Worm (Caenorhabditis elegans) whole organism, L2 larva: ENCODE measurements around the gene Y32H12A.7.

Experiments used
- C34F6.9 ChIP-seq: fragments of 150-350 bp; optimal IDR thresholded peaks from 2 replicates; lab custom pipeline; 2014; ENCODE audit warnings: missing biosample characterization, missing genetic modification characterization
- ZK546.5 ChIP-seq: sonication (generic microtip); optimal IDR thresholded peaks from 2 replicates; lab custom pipeline; 2017; ENCODE audit warnings: missing biosample characterization, missing genetic modification characterization
- alr-1 ChIP-seq: fragments of 150-350 bp; optimal IDR thresholded peaks from 2 replicates; lab custom pipeline; 2014; ENCODE audit warnings: missing biosample characterization, missing genetic modification characterization
- ama-1 ChIP-seq: fragments of 150-350 bp; optimal IDR thresholded peaks from 2 replicates; lab custom pipeline; 2018; ENCODE audit warnings: inconsistent platforms
- blmp-1 ChIP-seq: sonication (generic microtip); optimal IDR thresholded peaks from 2 replicates; lab custom pipeline; 2017; ENCODE audit warnings: missing genetic modification characterization, mild to moderate bottlenecking, missing compliant biosample characterization, antibody characterized with exemption, moderate library complexity; ENCODE audit not compliant: insufficient read depth
- ceh-16 ChIP-seq: fragments of 150-350 bp; optimal IDR thresholded peaks from 2 replicates; lab custom pipeline; 2014; ENCODE audit warnings: missing biosample characterization, missing genetic modification characterization
- ceh-82 ChIP-seq: fragments of 150-350 bp; optimal IDR thresholded peaks from 2 replicates; lab custom pipeline; 2014; ENCODE audit warnings: missing biosample characterization, missing genetic modification characterization
- crh-2 ChIP-seq: sonication (generic microtip); optimal IDR thresholded peaks from 2 replicates; lab custom pipeline; 2017; ENCODE audit warnings: missing biosample characterization, missing genetic modification characterization
- egl-27 ChIP-seq: sonication (generic microtip); optimal IDR thresholded peaks from 3 replicates; lab custom pipeline; 2017; ENCODE audit warnings: missing biosample characterization, missing genetic modification reagents, missing genetic modification characterization
- elt-1 ChIP-seq: fragments of 150-350 bp; optimal IDR thresholded peaks from 2 replicates; lab custom pipeline; 2014; ENCODE audit warnings: missing biosample characterization, missing genetic modification characterization
- elt-3 ChIP-seq: sonication (generic microtip); optimal IDR thresholded peaks from 2 replicates; lab custom pipeline; 2017; ENCODE audit warnings: missing biosample characterization, missing genetic modification characterization
- fos-1 ChIP-seq: fragments of 150-350 bp; optimal IDR thresholded peaks from 2 replicates; lab custom pipeline; 2014; ENCODE audit warnings: missing biosample characterization, missing genetic modification characterization
- lsy-2 ChIP-seq, 2 experiments: fragments of 150-350 bp in 1 of 2; sonication (generic microtip) in 1 of 2; optimal IDR thresholded peaks; 2 replicates each; lab custom pipeline; 2014 to 2017; ENCODE audit warnings: missing biosample characterization in 2 of 2, missing genetic modification characterization in 2 of 2
- mab-5 ChIP-seq: fragments of 150-350 bp; optimal IDR thresholded peaks from 2 replicates; lab custom pipeline; 2014; ENCODE audit warnings: missing biosample characterization, missing genetic modification characterization
- mbf-1 ChIP-seq: sonication (generic microtip); optimal IDR thresholded peaks from 2 replicates; lab custom pipeline; 2017; ENCODE audit warnings: missing biosample characterization, missing genetic modification characterization
- mdl-1 ChIP-seq, 2 experiments: fragments of 150-350 bp in 1 of 2; sonication (generic microtip) in 1 of 2; optimal IDR thresholded peaks; 2 replicates each; lab custom pipeline; 2017; ENCODE audit warnings: missing biosample characterization in 2 of 2, missing genetic modification characterization in 2 of 2
- nhr-10 ChIP-seq: sonication (generic microtip); optimal IDR thresholded peaks from 2 replicates; lab custom pipeline; 2017; ENCODE audit warnings: missing biosample characterization, missing genetic modification characterization
- nhr-11 ChIP-seq: fragments of 150-350 bp; optimal IDR thresholded peaks from 2 replicates; lab custom pipeline; 2014; ENCODE audit warnings: missing biosample characterization, missing genetic modification characterization
- nhr-12 ChIP-seq: fragments of 150-350 bp; optimal IDR thresholded peaks from 2 replicates; lab custom pipeline; 2014; ENCODE audit warnings: missing biosample characterization, missing genetic modification characterization
- nhr-129 ChIP-seq: fragments of 150-350 bp; optimal IDR thresholded peaks from 2 replicates; lab custom pipeline; 2014; ENCODE audit warnings: missing biosample characterization, missing genetic modification characterization
- nhr-21 ChIP-seq: fragments of 150-350 bp; optimal IDR thresholded peaks from 2 replicates; lab custom pipeline; 2014; ENCODE audit warnings: missing biosample characterization, missing genetic modification characterization
- nhr-23 ChIP-seq: fragments of 150-350 bp; optimal IDR thresholded peaks from 2 replicates; lab custom pipeline; 2014; ENCODE audit warnings: missing biosample characterization, missing genetic modification reagents, missing genetic modification characterization
- nhr-25 ChIP-seq: fragments of 150-350 bp; sonication (generic microtip); optimal IDR thresholded peaks from 3 replicates; lab custom pipeline; 2014; ENCODE audit warnings: missing biosample characterization, missing genetic modification characterization
- nhr-77 ChIP-seq: fragments of 150-350 bp; optimal IDR thresholded peaks from 2 replicates; lab custom pipeline; 2014; ENCODE audit warnings: missing biosample characterization, missing genetic modification characterization
- peb-1 ChIP-seq: fragments of 150-350 bp; optimal IDR thresholded peaks from 2 replicates; lab custom pipeline; 2014; ENCODE audit warnings: missing biosample characterization, missing genetic modification characterization
- sem-4 ChIP-seq: fragments of 150-350 bp; optimal IDR thresholded peaks from 2 replicates; lab custom pipeline; 2014; ENCODE audit warnings: missing biosample characterization, missing genetic modification reagents, missing genetic modification characterization
- sma-9 ChIP-seq, 2 experiments: fragments of 150-350 bp in 1 of 2; sonication (generic microtip) in 1 of 2; optimal IDR thresholded peaks; 2 replicates each; lab custom pipeline; 2014 to 2016; ENCODE audit warnings: missing genetic modification characterization in 2 of 2, mild to moderate bottlenecking in 1 of 2, missing biosample characterization in 1 of 2, missing compliant biosample characterization in 1 of 2, missing genetic modification reagents in 1 of 2, moderate library complexity in 1 of 2
- unc-62 ChIP-seq: fragments of 150-350 bp; optimal IDR thresholded peaks from 2 replicates; lab custom pipeline; 2014; ENCODE audit warnings: missing biosample characterization, missing genetic modification reagents, missing genetic modification characterization
- ztf-11 ChIP-seq: sonication (generic microtip); optimal IDR thresholded peaks from 2 replicates; lab custom pipeline; 2017; ENCODE audit warnings: missing biosample characterization, missing genetic modification characterization
- ztf-4 ChIP-seq: fragments of 150-350 bp; optimal IDR thresholded peaks from 2 replicates; lab custom pipeline; 2014; ENCODE audit warnings: missing biosample characterization, missing genetic modification characterization

Y32H12A.7 gene

ce11 chrIII:5420276-5420675, 35.1 kb upstream of the Y32H12A.7 start:
- TF ChIP-seq fos-1 (tag; lab: Kevin White, UChicago) (peak; percentile 26), nhr-77 (no peak)

ce11 chrIII:5419527-5419926, 34.3 kb upstream of the Y32H12A.7 start:
- TF ChIP-seq mbf-1 (tag; lab: Kevin White, UChicago), result no peak
- peak; percentile 63 for TF ChIP-seq blmp-1 (tag; lab: Kevin White, UChicago)

DNA sequence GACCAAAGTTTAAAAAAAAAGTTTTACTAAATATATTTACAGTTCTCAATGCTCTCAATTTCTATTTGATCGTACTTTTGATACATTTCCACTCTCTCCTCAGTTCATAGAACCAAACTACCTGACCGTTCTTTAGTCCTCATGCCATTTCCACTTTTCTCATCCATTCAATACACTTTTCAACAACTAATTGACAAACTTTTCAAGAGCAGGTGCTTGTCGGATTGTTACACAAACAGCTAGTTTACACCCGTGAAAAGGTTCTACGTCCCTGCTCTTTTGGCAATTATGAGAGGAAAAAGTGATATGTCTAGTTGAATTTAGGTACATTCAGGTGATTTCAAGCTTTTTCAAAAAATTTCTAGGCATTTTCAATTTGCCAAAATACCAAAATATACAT, 32.7 kb upstream of the Y32H12A.7 start:
- TF ChIP-seq ceh-82 (tag; lab: Kevin White, UChicago), result no peak
- TF ChIP-seq nhr-129 (tag; lab: Kevin White, UChicago), result peak; percentile 23
- peak in 1 of 2 experiments; percentile 25 for TF ChIP-seq lsy-2 (tag; optimal IDR thresholded peaks at IDR 0.05; lab: Kevin White, UChicago)
- peak; percentile 35 for TF ChIP-seq sma-9 (GFP tag; optimal IDR thresholded peaks at IDR 0.05; lab: Kevin White, UChicago)
- no peak for TF ChIP-seq sma-9 (tag; optimal IDR thresholded peaks at IDR 0.05; lab: Kevin White, UChicago)

DNA sequence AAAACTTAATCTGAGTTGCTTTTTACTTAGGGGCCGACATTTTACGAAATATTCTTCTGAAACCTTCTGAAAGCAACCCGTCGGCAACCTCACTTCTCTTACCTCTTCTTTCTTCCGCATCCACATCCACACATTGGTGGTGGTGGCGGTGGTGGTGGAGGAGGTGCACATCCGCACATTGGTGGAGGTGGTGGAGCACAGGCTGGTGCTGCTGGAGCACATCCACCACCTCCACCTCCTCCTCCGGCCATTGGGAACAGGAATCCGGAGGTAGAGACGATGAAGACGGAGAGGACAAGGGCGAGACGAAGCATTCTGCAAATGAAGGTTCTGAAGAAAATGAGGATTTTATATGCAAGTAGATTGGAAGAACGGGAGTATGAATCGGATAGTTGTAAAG, 28.5 kb upstream of the Y32H12A.7 start, which contains the start of gene grl-22:
Gene grl-22, minus strand, starts transcription at position 332 of the 400 bp plus-strand sequence.
- TF ChIP-seq alr-1 (tag; lab: Kevin White, UChicago), result no peak
- TF ChIP-seq elt-3 (tag; lab: Kevin White, UChicago), result no peak
- no peak for TF ChIP-seq sem-4
- TF ChIP-seq nhr-23 (tag; lab: Kevin White, UChicago), result no peak
- TF ChIP-seq fos-1 (tag; lab: Kevin White, UChicago), result no peak
- TF ChIP-seq egl-27 (tag; lab: Kevin White, UChicago), result no peak
- TF ChIP-seq C34F6.9 (tag; lab: Kevin White, UChicago), result no peak
- no peak for TF ChIP-seq elt-1 (tag; lab: Kevin White, UChicago)
- TF ChIP-seq nhr-11 (tag; lab: Kevin White, UChicago), result no peak
- TF ChIP-seq peb-1 (tag; lab: Kevin White, UChicago), result no peak
- no peak for TF ChIP-seq ztf-11
- no peak for TF ChIP-seq mdl-1 (tag; optimal IDR thresholded peaks at IDR 0.05; lab: Kevin White, UChicago)
- TF ChIP-seq nhr-12 (tag; lab: Kevin White, UChicago), result no peak
- TF ChIP-seq nhr-25 (tag; lab: Kevin White, UChicago), result no peak
- TF ChIP-seq crh-2 (tag; lab: Kevin White, UChicago), result no peak
- no peak for TF ChIP-seq ama-1 (lab: Kevin White, UChicago)

- TF ChIP-seq ama-1 (lab: Kevin White, UChicago), result no peak
- TF ChIP-seq mdl-1 (tag; optimal IDR thresholded peaks at IDR 0.05; lab: Kevin White, UChicago), result no peak
- TF ChIP-seq nhr-12 (tag; lab: Kevin White, UChicago), result no peak
- no peak for TF ChIP-seq nhr-21 (tag; lab: Kevin White, UChicago)
- no peak for TF ChIP-seq elt-1 (tag; lab: Kevin White, UChicago)
- TF ChIP-seq alr-1 (tag; lab: Kevin White, UChicago), result no peak
These were observed 22.4 kb upstream of the Y32H12A.7 start, which contains the start of gene W03A5.1 for ce11 chrIII:5407588-5407987. W03A5.1 (plus strand) TSS chrIII:5407888.

- no peak for TF ChIP-seq mbf-1 (tag; lab: Kevin White, UChicago)
- TF ChIP-seq mab-5 (tag; lab: Kevin White, UChicago), result no peak
- TF ChIP-seq ama-1 (lab: Kevin White, UChicago), result no peak
- no peak for TF ChIP-seq unc-62 (GFP tag; lab: Kevin White, UChicago)
- no peak for TF ChIP-seq nhr-10 (tag; lab: Kevin White, UChicago)
- no peak for TF ChIP-seq nhr-129 (tag; lab: Kevin White, UChicago)
- no peak for TF ChIP-seq nhr-21 (tag; lab: Kevin White, UChicago)
- no peak for TF ChIP-seq ztf-11
- no peak for TF ChIP-seq ztf-4 (tag; lab: Kevin White, UChicago)
- no peak for TF ChIP-seq ceh-16 (tag; lab: Kevin White, UChicago)
These were observed 21.8 kb upstream of the Y32H12A.7 start for ce11 chrIII:5407060-5407459.

ce11 chrIII:5406314-5406713, 21.1 kb upstream of the Y32H12A.7 start:
- TF ChIP-seq ZK546.5 (tag; lab: Kevin White, UChicago), result no peak
- TF ChIP-seq, all 48 proteins: peak for 0
